Worm (Caenorhabditis elegans): ENCODE measurements around the gene try-1.

try-1 gene

DNA sequence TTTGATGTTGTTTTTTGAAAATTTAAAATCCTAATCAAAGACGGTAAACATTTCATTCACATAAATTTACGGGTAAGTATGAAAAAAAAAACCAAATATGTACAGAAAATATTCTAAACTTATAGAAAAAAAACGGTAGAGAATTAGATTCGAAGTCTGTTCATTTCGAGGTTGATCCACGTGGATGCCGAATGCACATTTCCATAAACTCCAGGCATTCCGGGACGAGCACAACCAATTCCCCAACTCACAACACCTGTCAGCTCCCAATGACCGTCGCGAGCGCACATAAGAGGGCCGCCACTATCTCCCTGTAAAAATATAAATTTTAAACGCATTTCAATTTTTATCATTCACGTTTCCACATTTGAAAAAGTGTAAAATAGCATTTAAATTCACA lies 1.2 kb downstream of the try-1 start:
- TF ChIP-seq egl-27 (tag; optimal IDR thresholded peaks at IDR 0.05), result no peak
- TF ChIP-seq sem-4 (tag; optimal IDR thresholded peaks at IDR 0.05), result no peak
- no peak for TF ChIP-seq mdl-1 (tag; optimal IDR thresholded peaks at IDR 0.05)
- TF ChIP-seq snpc-4 (tag; optimal IDR thresholded peaks at IDR 0.05), result no peak

DNA sequence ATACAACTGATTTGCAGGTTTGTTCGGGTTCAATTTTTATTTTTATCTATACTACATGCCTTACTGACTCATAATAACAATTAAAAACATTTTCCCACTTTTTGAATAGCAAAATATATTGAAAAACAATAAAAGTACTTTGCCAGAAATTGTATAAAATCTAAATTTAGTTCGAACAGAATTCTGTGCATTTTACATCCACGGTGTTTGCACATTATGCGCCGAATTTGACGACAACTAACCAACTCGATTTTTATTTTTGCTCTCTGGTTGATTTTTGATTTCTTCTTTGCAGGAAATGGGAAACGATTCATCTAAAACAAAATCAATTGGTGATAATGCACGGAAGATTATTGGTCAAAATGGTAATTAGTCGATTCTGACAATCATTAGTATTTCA lies 2.6 kb downstream of the try-1 start:
- TF ChIP-seq nhr-129 (tag; optimal IDR thresholded peaks at IDR 0.05), result peak; percentile 18
- peak; percentile 19 for TF ChIP-seq C34F6.9 (tag; optimal IDR thresholded peaks at IDR 0.05)
- no peak for TF ChIP-seq skn-1 (tag; optimal IDR thresholded peaks at IDR 0.05)
- TF ChIP-seq nhr-10 (tag; optimal IDR thresholded peaks at IDR 0.05), result no peak
- TF ChIP-seq lin-13 (GFP tag; optimal IDR thresholded peaks at IDR 0.05), result peak; percentile 42
- TF ChIP-seq unc-55 (GFP tag; optimal IDR thresholded peaks at IDR 0.05), result peak; percentile 31
- TF ChIP-seq snpc-4 (tag; optimal IDR thresholded peaks at IDR 0.05), result no peak
- TF ChIP-seq crh-2 (tag; optimal IDR thresholded peaks at IDR 0.05), result peak; percentile 25
- no peak for TF ChIP-seq sma-9 (GFP tag; optimal IDR thresholded peaks at IDR 0.05)
- TF ChIP-seq sma-9 (tag; optimal IDR thresholded peaks at IDR 0.05), result no peak
- TF ChIP-seq mdl-1 (tag; optimal IDR thresholded peaks at IDR 0.05), result no peak
- TF ChIP-seq zag-1 (tag; optimal IDR thresholded peaks at IDR 0.05), result no peak
- peak in 1 of 2 experiments; percentile 13 for TF ChIP-seq lsy-2 (tag; optimal IDR thresholded peaks at IDR 0.05)

DNA sequence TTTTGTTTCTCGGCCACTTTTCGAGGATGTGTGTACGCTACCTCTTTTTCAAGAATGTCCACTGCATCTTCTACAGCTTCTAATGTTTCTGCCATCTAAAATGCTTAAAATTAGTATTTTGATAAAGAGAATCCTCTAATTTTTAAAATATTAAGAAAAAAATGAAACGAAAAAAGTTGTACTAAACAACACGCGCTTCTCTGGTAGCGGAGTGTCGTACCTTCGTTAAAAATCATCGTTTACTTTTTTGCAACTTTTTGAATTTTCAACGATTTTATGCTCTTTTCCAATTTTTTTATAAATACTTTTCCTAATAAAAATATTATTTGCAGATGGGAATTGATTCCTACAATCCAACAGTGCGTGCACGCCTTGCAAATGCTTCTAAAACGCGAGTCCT lies 3.6 kb downstream of the try-1 start, which contains the start of the genes gldi-11 and ZK546.2:
Gene gldi-11, minus strand, starts transcription at position 95 of the 400 bp plus-strand sequence.
Gene ZK546.2, plus strand, starts transcription at position 333 of the 400 bp plus-strand sequence.
- TF ChIP-seq nhr-129 (tag; optimal IDR thresholded peaks at IDR 0.05), result no peak
- no peak for TF ChIP-seq blmp-1 (tag; optimal IDR thresholded peaks at IDR 0.05; ENCODE audit: insufficient read depth)
- TF ChIP-seq ceh-82 (tag; optimal IDR thresholded peaks at IDR 0.05), result no peak
- TF ChIP-seq mab-5 (tag; optimal IDR thresholded peaks at IDR 0.05), result no peak
- no peak for TF ChIP-seq peb-1 (tag; optimal IDR thresholded peaks at IDR 0.05)
- TF ChIP-seq nhr-12 (tag; optimal IDR thresholded peaks at IDR 0.05), result no peak
- no peak for TF ChIP-seq snpc-4 (tag; optimal IDR thresholded peaks at IDR 0.05)
- no peak for TF ChIP-seq ztf-1 (GFP tag; conservative IDR thresholded peaks at IDR 0.05)
- no peak for TF ChIP-seq sem-4 (tag; optimal IDR thresholded peaks at IDR 0.05)
- TF ChIP-seq ama-1 (optimal IDR thresholded peaks at IDR 0.05), result peak; percentile 49
- no peak for TF ChIP-seq elt-1 (tag; optimal IDR thresholded peaks at IDR 0.05)
- TF ChIP-seq unc-55 (GFP tag; optimal IDR thresholded peaks at IDR 0.05), result peak; percentile 27
- no peak for TF ChIP-seq unc-62 (GFP tag; optimal IDR thresholded peaks at IDR 0.05)
- TF ChIP-seq dmd-4 (tag; optimal IDR thresholded peaks at IDR 0.05), result no peak
- TF ChIP-seq ztf-11 (tag; optimal IDR thresholded peaks at IDR 0.05), result no peak
- peak in 1 of 2 experiments; percentile 29 for TF ChIP-seq lsy-2 (tag; optimal IDR thresholded peaks at IDR 0.05)
- TF ChIP-seq nhr-77 (tag; optimal IDR thresholded peaks at IDR 0.05), result no peak
- no peak for TF ChIP-seq crh-2 (tag; optimal IDR thresholded peaks at IDR 0.05)
- TF ChIP-seq ztf-4 (tag; optimal IDR thresholded peaks at IDR 0.05), result no peak
- no peak for TF ChIP-seq nhr-25 (tag; optimal IDR thresholded peaks at IDR 0.05)
- no peak for TF ChIP-seq nhr-6 (tag; optimal IDR thresholded peaks at IDR 0.05)
- TF ChIP-seq C34F6.9 (tag; optimal IDR thresholded peaks at IDR 0.05), result peak; percentile 39

DNA sequence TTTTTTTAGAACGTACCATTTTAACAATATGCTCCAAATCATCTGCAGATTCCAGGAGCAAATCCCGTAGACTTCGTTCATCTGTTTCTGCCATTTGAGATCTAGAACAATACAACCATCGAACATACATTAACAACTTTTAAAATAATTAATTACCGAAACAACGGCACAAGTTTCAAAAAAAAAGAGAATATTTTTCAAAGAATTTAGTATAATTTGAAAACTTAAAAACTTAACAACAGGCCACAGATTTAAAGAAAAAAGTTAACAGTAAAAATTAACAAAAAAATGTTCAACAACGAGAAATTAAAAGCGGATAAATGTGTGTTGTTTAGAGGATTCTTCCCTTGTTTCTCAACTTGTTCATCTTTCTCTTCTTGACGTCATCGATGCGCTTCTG lies 5.5 kb downstream of the try-1 start, which contains the start of gene mdt-4:
Gene mdt-4, minus strand, starts transcription at position 101 of the 400 bp plus-strand sequence.
- TF ChIP-seq crh-2 (tag; optimal IDR thresholded peaks at IDR 0.05), result no peak
- no peak for TF ChIP-seq sem-4 (tag; optimal IDR thresholded peaks at IDR 0.05)
- TF ChIP-seq nhr-23 (tag; optimal IDR thresholded peaks at IDR 0.05), result no peak
- no peak for TF ChIP-seq fos-1 (tag; optimal IDR thresholded peaks at IDR 0.05)
- no peak for TF ChIP-seq nhr-237 (tag; optimal IDR thresholded peaks at IDR 0.05)
- no peak for TF ChIP-seq gmeb-1 (tag; optimal IDR thresholded peaks at IDR 0.05)
- TF ChIP-seq skn-1 (tag; optimal IDR thresholded peaks at IDR 0.05), result no peak
- TF ChIP-seq elt-1 (tag; optimal IDR thresholded peaks at IDR 0.05), result no peak
- no peak for TF ChIP-seq elt-3 (tag; optimal IDR thresholded peaks at IDR 0.05)
- no peak for TF ChIP-seq dmd-4 (tag; optimal IDR thresholded peaks at IDR 0.05)

DNA sequence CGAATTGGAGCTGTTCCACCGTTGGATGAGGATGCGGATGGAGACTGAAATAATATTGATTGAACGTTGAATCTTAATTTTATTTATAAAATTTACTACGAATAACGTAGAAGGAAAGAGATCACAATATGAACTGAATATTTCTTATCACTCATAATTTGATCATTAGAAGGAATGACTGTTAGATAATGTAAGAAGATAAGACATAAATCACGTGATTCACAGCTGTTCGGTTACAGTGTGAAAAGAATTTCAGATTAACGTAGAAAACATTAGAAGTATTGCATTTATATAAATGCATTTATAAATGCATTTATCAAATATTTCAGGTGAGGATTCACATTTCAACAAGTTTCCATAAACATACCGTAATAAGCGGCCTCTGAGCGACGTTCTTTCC lies 6.5 kb downstream of the try-1 start:
- TF ChIP-seq crh-2 (tag; optimal IDR thresholded peaks at IDR 0.05) (peak; percentile 19), fos-1 (tag; optimal IDR thresholded peaks at IDR 0.05) (peak; percentile 75), sma-9 (GFP tag; optimal IDR thresholded peaks at IDR 0.05) (peak; percentile 40), sma-9 (tag; optimal IDR thresholded peaks at IDR 0.05) (no peak), mab-5 (tag; optimal IDR thresholded peaks at IDR 0.05) (no peak), gmeb-1 (tag; optimal IDR thresholded peaks at IDR 0.05) (peak; percentile 7)

All from whole organism, L2 larva.